ENCODE assay signal across 5 fruit fly cellular contexts in genomic region chrX:4678913-4679812, dm6.
TF ChIP-seq lines count a peak whose summit lies in the region.

TSS of gene fzr (minus strand) at chrX:4679537.

- TF ChIP-seq CTCF in whole organism, embryonic (GFP tag; optimal IDR thresholded peaks at IDR 0.05; lab: Kevin White, UChicago) = no peak

TF ChIP-seq in whole organism, adult, 20 proteins besides CTCF, POLR2A, EP300 and RAD21:
- TF ChIP-seq tj (GFP tag; optimal IDR thresholded peaks at IDR 0.05; lab: Kevin White, UChicago) (peak; percentile 10), CG33017 (tag; optimal IDR thresholded peaks at IDR 0.05; lab: Kevin White, UChicago) (no peak), cnc (optimal IDR thresholded peaks at IDR 0.05; lab: Kevin White, UChicago) (no peak), bab1 (GFP tag; optimal IDR thresholded peaks at IDR 0.05; lab: Kevin White, UChicago) (peak; percentile 15), ovo (GFP tag; optimal IDR thresholded peaks at IDR 0.05; lab: Kevin White, UChicago) (peak; percentile 93), pad (GFP tag; optimal IDR thresholded peaks at IDR 0.05; lab: Kevin White, UChicago) (peak; percentile 98), CG14711 (tag; optimal IDR thresholded peaks at IDR 0.05; lab: Kevin White, UChicago) (no peak)

TF ChIP-seq in whole organism, embryonic, 481 proteins besides CTCF, POLR2A, EP300 and RAD21 (continues in another document):
- no peak for TF ChIP-seq dati (GFP tag; IDR thresholded peaks at IDR 0.05; lab: Robert Waterston, UW)
- TF ChIP-seq Ptx1 (GFP tag; IDR thresholded peaks at IDR 0.05; lab: Robert Waterston, UW) = 0 out of 2 replicates have a peak, but pooled peaks have one; percentile 13
- TF ChIP-seq ash1 (GFP tag; optimal IDR thresholded peaks at IDR 0.05; lab: Kevin White, UChicago) = no peak
- TF ChIP-seq tin (GFP tag; optimal IDR thresholded peaks at IDR 0.05; lab: Kevin White, UChicago) = no peak
- no peak for TF ChIP-seq sd (tag; optimal IDR thresholded peaks at IDR 0.05; lab: Kevin White, UChicago)
- no peak for TF ChIP-seq h (optimal IDR thresholded peaks at IDR 0.05; lab: Kevin White, UChicago)
- TF ChIP-seq CG12104 (GFP tag; optimal IDR thresholded peaks at IDR 0.05; lab: Kevin White, UChicago) = no peak
- no peak for TF ChIP-seq jigr1 (GFP tag; IDR thresholded peaks at IDR 0.05; lab: Robert Waterston, UW)
- TF ChIP-seq ranshi (GFP tag; IDR thresholded peaks at IDR 0.05; lab: Robert Waterston, UW) = 0 out of 2 replicates have a peak, but pooled peaks have one; percentile 12
- no peak for TF ChIP-seq Hr78 (GFP tag; optimal IDR thresholded peaks at IDR 0.05; lab: Kevin White, UChicago)
- no peak for TF ChIP-seq CG12659 (GFP tag; optimal IDR thresholded peaks at IDR 0.05; lab: Kevin White, UChicago)
- TF ChIP-seq NFAT (GFP tag; IDR thresholded peaks at IDR 0.05; lab: Robert Waterston, UW) = no peak
- no peak for TF ChIP-seq BtbVII (GFP tag; optimal IDR thresholded peaks at IDR 0.05; lab: Kevin White, UChicago)
- no peak for TF ChIP-seq CG12299 (tag; optimal IDR thresholded peaks at IDR 0.05; lab: Kevin White, UChicago)
- peak; percentile 29 for TF ChIP-seq trem (tag; optimal IDR thresholded peaks at IDR 0.05; lab: Kevin White, UChicago)
- peak; percentile 36; the same call in 1 of the 3 replicates for TF ChIP-seq HLH4C (GFP tag; IDR thresholded peaks at IDR 0.05; lab: Robert Waterston, UW; ENCODE audit: partially characterized antibody)
- TF ChIP-seq CG16779 (GFP tag; IDR thresholded peaks at IDR 0.05; lab: Robert Waterston, UW) = 0 out of 2 replicates have a peak, but pooled peaks have one; percentile 14
- peak; percentile 30; the same call in 1 of the 2 replicates for TF ChIP-seq Drgx (GFP tag; IDR thresholded peaks at IDR 0.05; lab: Robert Waterston, UW)
- TF ChIP-seq dm (GFP tag; optimal IDR thresholded peaks at IDR 0.05; lab: Kevin White, UChicago) = no peak
- no peak for TF ChIP-seq CG5953 (GFP tag; IDR thresholded peaks at IDR 0.05; lab: Robert Waterston, UW)
- no peak for TF ChIP-seq tx (GFP tag; optimal IDR thresholded peaks at IDR 0.05; lab: Kevin White, UChicago)

TF ChIP-seq in whole organism, prepupa, 60 proteins besides CTCF, POLR2A, EP300 and RAD21:
- TF ChIP-seq Eip78C (GFP tag; lab: Kevin White, UChicago) (peak; percentile 59), CG11902 (GFP tag; optimal IDR thresholded peaks at IDR 0.05; lab: Kevin White, UChicago) (no peak), fkh (GFP tag; optimal IDR thresholded peaks at IDR 0.05; lab: Kevin White, UChicago) (peak; percentile 7), Met (GFP tag; optimal IDR thresholded peaks at IDR 0.05; lab: Kevin White, UChicago) (no peak), CG8119 (GFP tag; IDR thresholded peaks at IDR 0.05; lab: Robert Waterston, UW) (0 out of 3 replicates have a peak, but pooled peaks have one; percentile 19), CG32006 (GFP tag; optimal IDR thresholded peaks at IDR 0.05; lab: Kevin White, UChicago) (peak; percentile 19)

TF ChIP-seq in whole organism, pupa, 21 proteins besides CTCF, POLR2A, EP300 and RAD21:
- peak; percentile 16; the same call in 1 of the 3 replicates for TF ChIP-seq CG4496 (GFP tag; IDR thresholded peaks at IDR 0.05; lab: Robert Waterston, UW)
- TF ChIP-seq CG13204 (GFP tag; optimal IDR thresholded peaks at IDR 0.05; lab: Kevin White, UChicago) = no peak
TF ChIP-seq in whole organism, pupa: peak in this region for 1.

TF ChIP-seq in whole organism, wandering third instar larva, 38 proteins besides CTCF, POLR2A, EP300 and RAD21:
- TF ChIP-seq br (GFP tag; optimal IDR thresholded peaks at IDR 0.05; lab: Kevin White, UChicago) = no peak
- no peak for TF ChIP-seq woc (GFP tag; optimal IDR thresholded peaks at IDR 0.05; lab: Kevin White, UChicago)
- no peak for TF ChIP-seq CrebA (GFP tag; optimal IDR thresholded peaks at IDR 0.05; lab: Kevin White, UChicago; ENCODE audit: borderline replicate concordance)
- TF ChIP-seq Hnf4 (GFP tag; optimal IDR thresholded peaks at IDR 0.05; lab: Kevin White, UChicago) = no peak
- TF ChIP-seq Rel (GFP tag; optimal IDR thresholded peaks at IDR 0.05; lab: Kevin White, UChicago) = no peak
- peak; percentile 38 for TF ChIP-seq Rel (tag; optimal IDR thresholded peaks at IDR 0.05; lab: Kevin White, UChicago)
- peak; percentile 69 for TF ChIP-seq Myc (optimal IDR thresholded peaks at IDR 0.05; lab: Kevin White, UChicago)
